Worm (Caenorhabditis elegans) whole organism, L3 larva: Measurements from ENCODE around the gene ttb-1.
A peak's percentile ranks its signal among the peaks of the same experiment; 100 is the strongest.

ENCODE experiments used
- R02D3.7 ChIP-seq: fragments of 150-350 bp; optimal IDR thresholded peaks from 2 replicates; lab custom pipeline; 2014; ENCODE audit warnings: missing biosample characterization, missing genetic modification characterization
- aly-2 ChIP-seq: fragments of 150-350 bp; optimal IDR thresholded peaks from 2 replicates; lab custom pipeline; 2014; ENCODE audit warnings: missing biosample characterization, missing genetic modification characterization
- ama-1 ChIP-seq: fragments of 150-350 bp; optimal IDR thresholded peaks from 2 replicates; lab custom pipeline; 2018
- ceh-16 ChIP-seq: sonication (generic microtip); optimal IDR thresholded peaks from 2 replicates; lab custom pipeline; 2017; ENCODE audit warnings: missing biosample characterization, missing genetic modification characterization
- ceh-28 ChIP-seq: fragments of 150-350 bp; optimal IDR thresholded peaks from 2 replicates; lab custom pipeline; 2014; ENCODE audit warnings: missing biosample characterization, missing genetic modification reagents, missing genetic modification characterization
- ceh-82 ChIP-seq: fragments of 150-350 bp; optimal IDR thresholded peaks from 2 replicates; lab custom pipeline; 2014; ENCODE audit warnings: missing biosample characterization, missing genetic modification characterization
- ceh-9 ChIP-seq: sonication (generic microtip); optimal IDR thresholded peaks from 2 replicates; lab custom pipeline; 2018; ENCODE audit warnings: missing biosample characterization, missing genetic modification characterization
- egl-27 ChIP-seq: sonication (generic microtip); optimal IDR thresholded peaks from 4 replicates; lab custom pipeline; 2017; ENCODE audit warnings: missing biosample characterization, missing genetic modification reagents, missing genetic modification characterization
- egl-5 ChIP-seq: fragments of 150-350 bp; optimal IDR thresholded peaks from 2 replicates; lab custom pipeline; 2017; ENCODE audit warnings: missing biosample characterization, missing genetic modification reagents, missing genetic modification characterization, inconsistent platforms
- elt-1 ChIP-seq: fragments of 150-350 bp; optimal IDR thresholded peaks from 2 replicates; lab custom pipeline; 2014; ENCODE audit warnings: missing biosample characterization, missing genetic modification characterization
- elt-2 ChIP-seq: sonication (generic microtip); optimal IDR thresholded peaks from 2 replicates; lab custom pipeline; 2016; ENCODE audit warnings: missing genetic modification reagents, mild to moderate bottlenecking, missing genetic modification characterization, missing compliant biosample characterization
- elt-3 ChIP-seq, 3 experiments: fragments of 150-350 bp in 1 of 3; sonication (generic microtip) in 2 of 3; optimal IDR thresholded peaks; 2 replicates in 2 of 3; 4 replicates in 1 of 3; lab custom pipeline; 2014 to 2017; ENCODE audit warnings: missing biosample characterization in 3 of 3, missing genetic modification characterization in 3 of 3
- eor-1 ChIP-seq, 2 experiments: fragments of 150-350 bp; optimal IDR thresholded peaks; 2 replicates each; lab custom pipeline; 2014 to 2018; ENCODE audit warnings: missing biosample characterization in 2 of 2, missing genetic modification characterization in 2 of 2
- fkh-10 ChIP-seq: sonication (generic microtip); optimal IDR thresholded peaks from 2 replicates; lab custom pipeline; 2017; ENCODE audit warnings: missing biosample characterization, missing genetic modification reagents, missing genetic modification characterization
- hmg-11 ChIP-seq: sonication (generic microtip); optimal IDR thresholded peaks from 2 replicates; lab custom pipeline; 2016; ENCODE audit warnings: missing genetic modification characterization, missing compliant biosample characterization
- jun-1 ChIP-seq: fragments of 150-350 bp; optimal IDR thresholded peaks from 2 replicates; lab custom pipeline; 2014; ENCODE audit warnings: missing biosample characterization, missing genetic modification reagents, missing genetic modification characterization
- lin-15B ChIP-seq: fragments of 150-350 bp; optimal IDR thresholded peaks from 2 replicates; lab custom pipeline; 2014; ENCODE audit warnings: missing biosample characterization, missing genetic modification characterization
- lin-39 ChIP-seq: fragments of 150-350 bp; optimal IDR thresholded peaks from 2 replicates; lab custom pipeline; 2018; ENCODE audit warnings: missing biosample characterization, missing genetic modification reagents, missing genetic modification characterization
- lsy-12 ChIP-seq: sonication (generic microtip); optimal IDR thresholded peaks from 2 replicates; lab custom pipeline; 2016; ENCODE audit warnings: mild to moderate bottlenecking, missing genetic modification characterization, missing compliant biosample characterization
- mdl-1 ChIP-seq: fragments of 150-350 bp; optimal IDR thresholded peaks from 2 replicates; lab custom pipeline; 2014; ENCODE audit warnings: missing biosample characterization, missing genetic modification characterization
- mml-1 ChIP-seq: fragments of 150-350 bp; sonication (generic microtip); optimal IDR thresholded peaks from 3 replicates; lab custom pipeline; 2014; ENCODE audit warnings: missing biosample characterization, missing genetic modification characterization
- nfya-1 ChIP-seq: sonication (generic microtip); optimal IDR thresholded peaks from 2 replicates; lab custom pipeline; 2017; ENCODE audit warnings: missing genetic modification characterization, mild to moderate bottlenecking, missing compliant biosample characterization, antibody characterized with exemption, moderate library complexity; ENCODE audit not compliant: insufficient read depth
- nhr-11 ChIP-seq: fragments of 150-350 bp; optimal IDR thresholded peaks from 2 replicates; lab custom pipeline; 2014; ENCODE audit warnings: missing biosample characterization, missing genetic modification characterization
- nhr-23 ChIP-seq: fragments of 150-350 bp; optimal IDR thresholded peaks from 2 replicates; lab custom pipeline; 2014; ENCODE audit warnings: missing biosample characterization, missing genetic modification reagents, missing genetic modification characterization
- nhr-25 ChIP-seq: sonication (generic microtip); optimal IDR thresholded peaks from 2 replicates; lab custom pipeline; 2017; ENCODE audit warnings: missing biosample characterization, missing genetic modification characterization
- nhr-43 ChIP-seq: sonication (generic microtip); optimal IDR thresholded peaks from 2 replicates; lab custom pipeline; 2016; ENCODE audit warnings: mild to moderate bottlenecking, missing genetic modification characterization, missing compliant biosample characterization; ENCODE audit not compliant: poor library complexity, severe bottlenecking
- nhr-67 ChIP-seq: fragments of 150-350 bp; optimal IDR thresholded peaks from 2 replicates; lab custom pipeline; 2014; ENCODE audit warnings: missing biosample characterization, missing genetic modification characterization
- nhr-77 ChIP-seq: fragments of 150-350 bp; optimal IDR thresholded peaks from 2 replicates; lab custom pipeline; 2014; ENCODE audit warnings: missing biosample characterization, missing genetic modification characterization
- pha-4 ChIP-seq: fragments of 150-350 bp; optimal IDR thresholded peaks from 2 replicates; lab custom pipeline; 2014; ENCODE audit warnings: missing biosample characterization, missing genetic modification reagents, missing genetic modification characterization
- pqm-1 ChIP-seq: fragments of 150-350 bp; optimal IDR thresholded peaks from 2 replicates; lab custom pipeline; 2017; ENCODE audit warnings: missing biosample characterization, missing genetic modification characterization, inconsistent platforms
- sea-2 ChIP-seq: fragments of 150-350 bp; sonication (generic microtip); optimal IDR thresholded peaks from 4 replicates; lab custom pipeline; 2014; ENCODE audit warnings: missing biosample characterization, missing genetic modification reagents, missing genetic modification characterization
- snpc-4 ChIP-seq: fragments of 150-350 bp; optimal IDR thresholded peaks from 2 replicates; lab custom pipeline; 2014; ENCODE audit warnings: missing biosample characterization, missing genetic modification characterization
- tbx-2 ChIP-seq: sonication (generic microtip); optimal IDR thresholded peaks from 2 replicates; lab custom pipeline; 2016; ENCODE audit warnings: mild to moderate bottlenecking, missing genetic modification characterization, missing compliant biosample characterization
- unc-62 ChIP-seq: fragments of 150-350 bp; sonication (generic microtip); optimal IDR thresholded peaks from 4 replicates; lab custom pipeline; 2014; ENCODE audit warnings: missing biosample characterization, missing genetic modification reagents, missing genetic modification characterization
- zag-1 ChIP-seq: fragments of 150-350 bp; optimal IDR thresholded peaks from 2 replicates; lab custom pipeline; 2014; ENCODE audit warnings: missing biosample characterization, missing genetic modification characterization

Gene ttb-1

DNA sequence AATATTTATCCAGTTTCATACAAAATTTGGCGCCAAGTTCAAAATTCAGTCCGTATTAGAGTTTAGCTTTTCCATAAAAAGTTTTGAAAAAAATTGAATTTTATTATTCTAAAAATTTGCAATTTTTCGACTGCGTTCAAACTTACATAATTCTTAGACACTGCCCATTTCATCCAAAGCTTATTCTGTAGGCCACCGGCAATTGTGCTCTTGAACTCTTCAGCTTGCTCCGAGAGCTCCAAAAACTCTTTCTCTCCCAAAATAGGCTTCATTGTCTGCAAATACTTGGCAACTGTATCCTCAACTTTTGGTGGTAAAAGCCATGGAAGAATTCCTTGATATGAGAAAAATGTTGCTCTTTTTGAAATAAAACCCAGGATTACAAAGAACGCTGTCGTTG is 6.6 kb upstream of the ttb-1 start:
- no peak for TF ChIP-seq lin-39
- no peak for TF ChIP-seq R02D3.7 (tag; lab: Kevin White, UChicago)

DNA sequence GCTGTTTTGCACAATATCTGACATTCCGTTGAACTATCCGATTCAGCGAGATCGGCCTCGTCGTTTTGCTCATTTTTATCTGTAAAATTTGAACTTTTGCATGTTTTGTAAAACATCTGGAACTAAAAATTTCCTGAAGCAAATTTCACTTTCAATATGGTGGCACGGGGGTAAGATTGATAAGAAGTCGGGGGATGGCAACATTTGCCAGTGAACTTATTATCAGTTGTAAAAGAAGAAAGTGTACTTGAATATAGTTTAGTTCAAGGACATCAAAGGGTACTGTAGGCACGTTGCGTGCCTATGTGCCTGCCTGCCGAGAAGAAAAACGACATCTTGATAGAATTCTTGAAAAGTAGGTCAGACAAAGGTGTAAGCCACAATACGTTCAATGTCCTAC is 5.3 kb upstream of the ttb-1 start, which contains the start of gene W03F9.4:
W03F9.4 (minus strand) TSS at position 79 of the 400 bp plus-strand sequence.
- no peak for TF ChIP-seq mml-1 (tag; lab: Kevin White, UChicago)
- TF ChIP-seq egl-27 (tag; lab: Kevin White, UChicago), result no peak
- TF ChIP-seq pqm-1 (tag; lab: Kevin White, UChicago), result peak; percentile 45

DNA sequence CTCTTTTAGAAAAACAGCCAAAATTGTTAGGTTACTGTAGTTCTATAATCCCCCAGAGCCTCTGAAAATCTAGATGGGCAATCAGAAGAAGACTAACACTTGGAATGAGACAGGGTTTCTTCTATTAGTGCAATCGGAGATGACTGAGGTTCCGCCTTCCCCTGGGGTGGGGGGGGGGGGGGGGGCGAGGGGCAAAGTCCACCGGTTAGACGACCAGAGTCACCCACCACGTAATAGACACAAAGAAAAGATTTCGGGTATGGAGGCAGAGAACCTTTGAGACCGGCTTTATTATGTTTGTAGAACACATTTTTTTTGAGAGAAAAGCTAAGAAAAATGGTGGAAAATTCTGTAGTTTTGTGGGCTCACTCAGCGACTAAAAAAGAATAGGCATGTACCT is 4.5 kb upstream of the ttb-1 start:
- peak; percentile 31 for TF ChIP-seq hmg-11 (tag; lab: Kevin White, UChicago)
- TF ChIP-seq aly-2 (tag; lab: Kevin White, UChicago), result no peak
- no peak for TF ChIP-seq mdl-1 (tag; lab: Kevin White, UChicago)
- TF ChIP-seq, all 47 proteins: peak for 1

DNA sequence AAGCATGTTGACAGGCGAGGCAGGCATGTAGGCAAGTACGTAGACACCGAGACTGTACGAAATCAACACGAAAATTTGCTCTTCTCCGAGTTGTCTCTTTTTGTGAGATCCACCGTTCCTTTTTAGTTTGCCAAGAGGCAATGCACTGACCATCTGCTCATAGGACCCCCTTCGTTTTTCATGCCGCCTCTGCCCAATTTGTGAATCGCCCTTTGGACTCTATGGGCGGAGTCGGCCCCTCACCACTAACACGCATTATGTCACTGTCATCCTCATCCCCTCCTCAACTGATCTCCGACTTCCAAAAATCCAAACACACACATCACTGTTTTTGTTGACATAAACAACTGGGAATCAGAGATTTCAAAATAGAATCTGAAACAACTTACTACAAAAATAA is 2.8 kb upstream of the ttb-1 start:
- no peak for TF ChIP-seq pha-4 (tag; lab: Kevin White, UChicago)
- TF ChIP-seq fkh-10 (GFP tag; lab: Kevin White, UChicago), result no peak
- TF ChIP-seq nfya-1 (tag; lab: Kevin White, UChicago), result no peak
- TF ChIP-seq ceh-16 (tag; lab: Kevin White, UChicago), result no peak
- TF ChIP-seq nhr-77, result no peak
- TF ChIP-seq jun-1 (tag; lab: Kevin White, UChicago), result no peak
- TF ChIP-seq nhr-25 (tag; lab: Kevin White, UChicago), result no peak
- no peak for TF ChIP-seq elt-1 (tag; lab: Kevin White, UChicago)
- no peak for TF ChIP-seq elt-3 (tag; optimal IDR thresholded peaks at IDR 0.05; lab: Kevin White, UChicago)
- TF ChIP-seq tbx-2 (tag; lab: Kevin White, UChicago), result no peak
- TF ChIP-seq lsy-12 (tag; lab: Kevin White, UChicago), result no peak
- TF ChIP-seq egl-27 (tag; lab: Kevin White, UChicago), result no peak
- no peak for TF ChIP-seq eor-1 (tag; optimal IDR thresholded peaks at IDR 0.05; lab: Kevin White, UChicago)
- TF ChIP-seq hmg-11 (tag; lab: Kevin White, UChicago), result no peak
- TF ChIP-seq mdl-1 (tag; lab: Kevin White, UChicago), result no peak

DNA sequence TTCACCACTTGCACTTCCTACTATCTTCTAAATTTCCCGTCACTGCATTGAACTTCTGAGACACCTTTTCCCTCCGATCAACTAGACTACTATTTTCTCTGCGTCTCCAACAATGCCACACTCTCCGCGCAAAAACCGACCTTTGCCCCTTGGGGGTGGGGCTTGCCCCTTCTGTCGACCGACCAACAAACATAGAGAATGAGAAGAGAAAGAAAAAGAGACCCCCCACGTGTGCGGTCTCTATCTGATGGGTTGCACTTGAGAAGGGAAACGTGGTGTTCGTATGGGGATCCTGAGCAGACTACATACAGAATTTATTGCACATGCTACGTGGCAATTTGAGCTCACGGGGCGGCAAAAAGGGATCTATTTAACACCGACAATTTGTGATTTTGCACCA is 1.4 kb upstream of the ttb-1 start:
- TF ChIP-seq nhr-11 (tag; lab: Kevin White, UChicago) (no peak), sea-2 (GFP tag; lab: Kevin White, UChicago) (no peak), hmg-11 (tag; lab: Kevin White, UChicago) (peak; percentile 16), mdl-1 (tag; lab: Kevin White, UChicago) (peak; percentile 66), lin-39 (no peak), elt-2 (peak; percentile 18), lsy-12 (tag; lab: Kevin White, UChicago) (no peak), zag-1 (tag; lab: Kevin White, UChicago) (no peak), snpc-4 (tag; lab: Kevin White, UChicago) (no peak), pha-4 (tag; lab: Kevin White, UChicago) (peak; percentile 41), nhr-43 (tag; lab: Kevin White, UChicago) (peak; percentile 52), ceh-16 (tag; lab: Kevin White, UChicago) (no peak), lin-15B (tag; lab: Kevin White, UChicago) (peak; percentile 13), ama-1 (lab: Kevin White, UChicago) (no peak), nhr-77 (no peak), ceh-82 (tag; lab: Kevin White, UChicago) (no peak), nhr-23 (tag; lab: Kevin White, UChicago) (no peak), nfya-1 (tag; lab: Kevin White, UChicago) (peak; percentile 44), ceh-9 (no peak), ceh-28 (peak; percentile 9), elt-1 (tag; lab: Kevin White, UChicago) (no peak)

DNA sequence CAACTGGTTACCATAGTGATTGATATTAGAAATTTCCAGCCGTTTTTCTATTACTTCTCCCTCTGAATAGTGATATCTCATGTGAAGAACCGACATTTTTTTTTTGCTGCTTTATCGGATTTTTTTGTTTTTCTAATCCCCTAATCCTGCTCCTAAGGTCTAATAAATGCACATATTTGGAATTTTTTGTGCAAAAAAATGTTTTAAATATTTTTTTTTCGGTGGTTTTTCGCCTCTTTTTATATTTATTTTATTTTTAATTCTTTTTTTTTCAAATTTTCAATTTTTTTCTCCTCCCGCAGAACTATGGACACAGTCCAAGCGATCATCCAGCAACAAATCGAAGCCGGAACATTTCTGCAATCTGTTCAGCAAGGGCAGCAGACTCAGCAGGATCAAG is 10.1 kb downstream of the ttb-1 start, which contains the start of gene Y108G3AL.2:
Y108G3AL.2 (plus strand) TSS at position 301 of the 400 bp plus-strand sequence.
- no peak for TF ChIP-seq nhr-11 (tag; lab: Kevin White, UChicago)
- TF ChIP-seq nhr-67 (tag; lab: Kevin White, UChicago), result no peak
- no peak for TF ChIP-seq sea-2 (GFP tag; lab: Kevin White, UChicago)
- TF ChIP-seq lin-15B (tag; lab: Kevin White, UChicago), result no peak
- TF ChIP-seq unc-62, result no peak
- TF ChIP-seq snpc-4 (tag; lab: Kevin White, UChicago), result no peak
- TF ChIP-seq ceh-16 (tag; lab: Kevin White, UChicago), result no peak
- no peak for TF ChIP-seq hmg-11 (tag; lab: Kevin White, UChicago)
- TF ChIP-seq egl-5 (tag; lab: Kevin White, UChicago), result no peak
